Fruit fly (Drosophila melanogaster) whole organism, embryonic: ENCODE results near the gene CG6005.

Experiments used
- ATbp ChIP-seq: fragments of 200-800 bp; sonication (Bioruptor generic); optimal IDR thresholded peaks from 2 replicates; lab custom pipeline; 2017; ENCODE audit warnings: missing biosample characterization, mild to moderate bottlenecking, missing genetic modification characterization, missing genetic modification reagents
- Adf1 ChIP-seq: fragments of 200-800 bp; sonication (Bioruptor generic); IDR thresholded peaks from 2 replicates; pipeline ENCODE4 v1.3.6; 2022; ENCODE audit warnings: missing biosample characterization, missing genetic modification characterization
- Bgb ChIP-seq: fragments of 200-800 bp; sonication (Bioruptor generic); IDR thresholded peaks from 2 replicates; pipeline ENCODE4 v1.3.6; 2022; ENCODE audit warnings: missing biosample characterization, missing genetic modification characterization; ENCODE audit not compliant: partially characterized antibody
- CG10366 ChIP-seq: fragments of 200-800 bp; sonication (Bioruptor generic); IDR thresholded peaks from 2 replicates; pipeline ENCODE4 v1.3.6; 2022; ENCODE audit warnings: missing biosample characterization, missing genetic modification characterization
- CG10431 ChIP-seq: fragments of 200-800 bp; sonication (Bioruptor generic); optimal IDR thresholded peaks from 3 replicates; lab custom pipeline; 2018; ENCODE audit warnings: missing biosample characterization, mild to moderate bottlenecking, missing genetic modification characterization
- CG10462 ChIP-seq: fragments of 200-800 bp; sonication (Bioruptor generic); optimal IDR thresholded peaks from 2 replicates; lab custom pipeline; 2016; ENCODE audit warnings: missing biosample characterization, missing genetic modification characterization
- CG10959 ChIP-seq: fragments of 200-800 bp; sonication (Bioruptor generic); IDR thresholded peaks from 2 replicates; pipeline ENCODE4 v1.3.6; 2022; ENCODE audit warnings: missing biosample characterization, missing genetic modification characterization
- CG1233 ChIP-seq: fragments of 200-800 bp; sonication (Bioruptor generic); optimal IDR thresholded peaks from 4 replicates; lab custom pipeline; 2018; ENCODE audit warnings: missing biosample characterization, mild to moderate bottlenecking, missing genetic modification characterization
- CG12744 ChIP-seq: fragments of 200-800 bp; sonication (Bioruptor generic); optimal IDR thresholded peaks from 2 replicates; lab custom pipeline; 2016; ENCODE audit warnings: missing biosample characterization, missing genetic modification characterization
- CG16815 ChIP-seq: fragments of 200-800 bp; sonication (Bioruptor generic); optimal IDR thresholded peaks from 3 replicates; lab custom pipeline; 2017; ENCODE audit warnings: missing biosample characterization, mild to moderate bottlenecking, missing genetic modification characterization
- CG17385 ChIP-seq: fragments of 200-800 bp; sonication (Bioruptor generic); optimal IDR thresholded peaks from 3 replicates; lab custom pipeline; 2018; ENCODE audit warnings: missing biosample characterization, mild to moderate bottlenecking, missing genetic modification characterization
- CG17912 ChIP-seq: fragments of 200-800 bp; sonication (Bioruptor generic); optimal IDR thresholded peaks from 2 replicates; lab custom pipeline; 2018; ENCODE audit warnings: missing biosample characterization, mild to moderate bottlenecking, missing genetic modification characterization
- CG30403 ChIP-seq: fragments of 200-800 bp; sonication (Bioruptor generic); optimal IDR thresholded peaks from 3 replicates; lab custom pipeline; 2016; ENCODE audit warnings: missing biosample characterization, missing genetic modification characterization
- CG3065 ChIP-seq: fragments of 200-800 bp; sonication (Bioruptor generic); optimal IDR thresholded peaks from 2 replicates; lab custom pipeline; 2016; ENCODE audit warnings: missing biosample characterization, missing genetic modification characterization
- CG32532 ChIP-seq: fragments of 200-800 bp; sonication (Bioruptor generic); IDR thresholded peaks from 2 replicates; pipeline ENCODE4 v1.3.6; 2022; ENCODE audit warnings: missing biosample characterization, missing genetic modification characterization
- CG32767 ChIP-seq: fragments of 200-800 bp; sonication (Bioruptor generic); IDR thresholded peaks from 2 replicates; pipeline ENCODE4 v1.3.6; 2022; ENCODE audit warnings: missing biosample characterization, missing genetic modification characterization
- CG34422 ChIP-seq: fragments of 200-800 bp; sonication (Bioruptor generic); IDR thresholded peaks from 3 replicates; pipeline ENCODE4 v1.3.6; 2022; ENCODE audit warnings: missing biosample characterization, missing genetic modification characterization
- CG4282 ChIP-seq: fragments of 200-800 bp; sonication (Bioruptor generic); optimal IDR thresholded peaks from 2 replicates; lab custom pipeline; 2016; ENCODE audit warnings: missing biosample characterization, missing genetic modification characterization
- CG6765 ChIP-seq: fragments of 200-800 bp; sonication (Bioruptor generic); optimal IDR thresholded peaks from 3 replicates; lab custom pipeline; 2017; ENCODE audit warnings: missing biosample characterization, mild to moderate bottlenecking, missing genetic modification characterization
- CG7556 ChIP-seq: fragments of 200-800 bp; sonication (Bioruptor generic); optimal IDR thresholded peaks from 2 replicates; lab custom pipeline; 2017; ENCODE audit warnings: missing biosample characterization, mild to moderate bottlenecking, missing genetic modification characterization
- CG8388 ChIP-seq: fragments of 200-800 bp; sonication (Bioruptor generic); optimal IDR thresholded peaks from 2 replicates; lab custom pipeline; 2019; ENCODE audit warnings: missing biosample characterization, mild to moderate bottlenecking, missing genetic modification characterization, moderate library complexity
- CG9609 ChIP-seq: fragments of 200-800 bp; sonication (Bioruptor generic); optimal IDR thresholded peaks from 3 replicates; lab custom pipeline; 2016; ENCODE audit warnings: missing biosample characterization, missing genetic modification characterization
- CHES-1-like ChIP-seq: fragments of 200-800 bp; sonication (Bioruptor generic); optimal IDR thresholded peaks from 2 replicates; lab custom pipeline; 2016; ENCODE audit warnings: missing biosample characterization, missing genetic modification characterization
- Deaf1 ChIP-seq: fragments of 200-800 bp; optimal IDR thresholded peaks from 3 replicates; lab custom pipeline; 2019; ENCODE audit warnings: missing biosample characterization, mild to moderate bottlenecking, missing genetic modification characterization, moderate library complexity
- Fer1 ChIP-seq: fragments of 200-800 bp; sonication (Bioruptor generic); optimal IDR thresholded peaks from 2 replicates; lab custom pipeline; 2017; ENCODE audit warnings: missing biosample characterization, mild to moderate bottlenecking, missing genetic modification characterization
- Gug ChIP-seq: fragments of 200-800 bp; sonication (Bioruptor generic); IDR thresholded peaks from 4 replicates; pipeline ENCODE4 v1.3.6; 2022; ENCODE audit warnings: missing biosample characterization, missing genetic modification characterization
- H2.0 ChIP-seq: fragments of 200-800 bp; sonication (Bioruptor generic); IDR thresholded peaks from 2 replicates; pipeline ENCODE4 v1.3.6; 2022; ENCODE audit warnings: missing biosample characterization, missing genetic modification characterization
- HLH3B ChIP-seq: fragments of 200-800 bp; sonication (Bioruptor generic); IDR thresholded peaks from 2 replicates; pipeline ENCODE4 v1.3.6; 2022; ENCODE audit warnings: missing biosample characterization, missing genetic modification characterization
- HLH4C ChIP-seq: fragments of 200-800 bp; sonication (Bioruptor generic); IDR thresholded peaks from 3 replicates; pipeline ENCODE4 v1.3.6; 2022; ENCODE audit warnings: missing biosample characterization, missing genetic modification characterization; ENCODE audit not compliant: partially characterized antibody
- Neu2 ChIP-seq: fragments of 200-800 bp; sonication (Bioruptor generic); optimal IDR thresholded peaks from 3 replicates; lab custom pipeline; 2016; ENCODE audit warnings: missing biosample characterization, missing genetic modification characterization, borderline replicate concordance
- Oli ChIP-seq: fragments of 200-800 bp; sonication (Bioruptor generic); optimal IDR thresholded peaks from 2 replicates; lab custom pipeline; 2018; ENCODE audit warnings: missing biosample characterization, mild to moderate bottlenecking, missing genetic modification characterization, moderate library complexity
- al ChIP-seq: fragments of 200-800 bp; sonication (Bioruptor generic); IDR thresholded peaks from 2 replicates; pipeline ENCODE4 v1.3.6; 2022; ENCODE audit warnings: missing biosample characterization, missing genetic modification characterization
- br ChIP-seq: fragments of >200 bp; optimal IDR thresholded peaks from 2 replicates; lab custom pipeline; 2017
- en ChIP-seq: fragments of 200-800 bp; sonication (Bioruptor generic); optimal IDR thresholded peaks from 2 replicates; lab custom pipeline; 2016; ENCODE audit warnings: missing biosample characterization, missing genetic modification characterization
- grau ChIP-seq: fragments of 200-800 bp; optimal IDR thresholded peaks from 3 replicates; lab custom pipeline; 2019; ENCODE audit warnings: missing biosample characterization, mild to moderate bottlenecking, missing genetic modification characterization, moderate library complexity
- gsb ChIP-seq: fragments of 200-800 bp; sonication (Bioruptor generic); IDR thresholded peaks from 2 replicates; pipeline ENCODE4 v1.3.6; 2022; ENCODE audit warnings: missing biosample characterization, missing genetic modification characterization
- ham ChIP-seq: fragments of 200-800 bp; sonication (Bioruptor generic); IDR thresholded peaks from 2 replicates; pipeline ENCODE4 v1.3.6; 2022; ENCODE audit warnings: missing biosample characterization, missing genetic modification characterization
- hkb ChIP-seq, 2 experiments: fragments of 200-800 bp in 1 of 2; fragments of >200 bp in 1 of 2; sonication (Bioruptor generic) in 1 of 2; IDR thresholded peaks in 1 of 2; optimal IDR thresholded peaks in 1 of 2; 2 replicates each; pipeline versions ENCODE4 v1.3.6 to Lab custom; 2017 to 2022; ENCODE audit warnings: missing biosample characterization in 1 of 2, missing genetic modification characterization in 1 of 2
- kah ChIP-seq: fragments of 200-800 bp; sonication (Bioruptor generic); optimal IDR thresholded peaks from 2 replicates; lab custom pipeline; 2018; ENCODE audit warnings: missing biosample characterization, mild to moderate bottlenecking, missing genetic modification characterization
- knrl ChIP-seq: fragments of 200-800 bp; sonication (Bioruptor generic); IDR thresholded peaks from 3 replicates; pipeline ENCODE4 v1.3.6; 2022; ENCODE audit warnings: missing biosample characterization, missing genetic modification characterization; ENCODE audit not compliant: partially characterized antibody
- lab ChIP-seq: fragments of 200-800 bp; sonication (Bioruptor generic); optimal IDR thresholded peaks from 3 replicates; lab custom pipeline; 2017; ENCODE audit warnings: missing biosample characterization, missing genetic modification characterization, mild to moderate bottlenecking, moderate library complexity, missing genetic modification reagents
- odd ChIP-seq: fragments of 200-800 bp; sonication (Bioruptor generic); optimal IDR thresholded peaks from 2 replicates; lab custom pipeline; 2017; ENCODE audit warnings: missing biosample characterization, mild to moderate bottlenecking, missing genetic modification characterization
- org-1 ChIP-seq: fragments of 200-800 bp; sonication (Bioruptor generic); optimal IDR thresholded peaks from 2 replicates; lab custom pipeline; 2017; ENCODE audit warnings: missing biosample characterization, missing genetic modification characterization
- sim ChIP-seq: fragments of 200-800 bp; sonication (Bioruptor generic); IDR thresholded peaks from 2 replicates; pipeline ENCODE4 v1.3.6; 2022; ENCODE audit warnings: missing biosample characterization, missing genetic modification characterization
- sima ChIP-seq: fragments of 200-800 bp; sonication (Bioruptor generic); optimal IDR thresholded peaks from 2 replicates; lab custom pipeline; 2016; ENCODE audit warnings: missing biosample characterization, missing genetic modification characterization
- ssp ChIP-seq: fragments of 200-800 bp; sonication (Bioruptor generic); IDR thresholded peaks from 2 replicates; pipeline ENCODE4 v1.3.6; 2022; ENCODE audit warnings: missing biosample characterization, missing genetic modification characterization
- sug ChIP-seq: fragments of 200-800 bp; optimal IDR thresholded peaks from 2 replicates; lab custom pipeline; 2019; ENCODE audit warnings: missing biosample characterization, mild to moderate bottlenecking, missing genetic modification characterization, moderate library complexity
- tll ChIP-seq, 2 experiments: fragments of 200-800 bp in 1 of 2; fragments of >200 bp in 1 of 2; sonication (Bioruptor generic) in 1 of 2; optimal IDR thresholded peaks; 2 replicates each; lab custom pipeline; 2017 to 2019; ENCODE audit warnings: missing biosample characterization in 2 of 2, missing genetic modification characterization in 2 of 2, mild to moderate bottlenecking in 1 of 2, moderate library complexity in 1 of 2
- yki ChIP-seq: fragments of >200 bp; optimal IDR thresholded peaks from 3 replicates; lab custom pipeline; 2018
- zen ChIP-seq: fragments of 200-800 bp; sonication (Bioruptor generic); optimal IDR thresholded peaks from 3 replicates; lab custom pipeline; 2018; ENCODE audit warnings: missing biosample characterization, mild to moderate bottlenecking, missing genetic modification characterization, moderate library complexity

The CG6005 gene

DNA sequence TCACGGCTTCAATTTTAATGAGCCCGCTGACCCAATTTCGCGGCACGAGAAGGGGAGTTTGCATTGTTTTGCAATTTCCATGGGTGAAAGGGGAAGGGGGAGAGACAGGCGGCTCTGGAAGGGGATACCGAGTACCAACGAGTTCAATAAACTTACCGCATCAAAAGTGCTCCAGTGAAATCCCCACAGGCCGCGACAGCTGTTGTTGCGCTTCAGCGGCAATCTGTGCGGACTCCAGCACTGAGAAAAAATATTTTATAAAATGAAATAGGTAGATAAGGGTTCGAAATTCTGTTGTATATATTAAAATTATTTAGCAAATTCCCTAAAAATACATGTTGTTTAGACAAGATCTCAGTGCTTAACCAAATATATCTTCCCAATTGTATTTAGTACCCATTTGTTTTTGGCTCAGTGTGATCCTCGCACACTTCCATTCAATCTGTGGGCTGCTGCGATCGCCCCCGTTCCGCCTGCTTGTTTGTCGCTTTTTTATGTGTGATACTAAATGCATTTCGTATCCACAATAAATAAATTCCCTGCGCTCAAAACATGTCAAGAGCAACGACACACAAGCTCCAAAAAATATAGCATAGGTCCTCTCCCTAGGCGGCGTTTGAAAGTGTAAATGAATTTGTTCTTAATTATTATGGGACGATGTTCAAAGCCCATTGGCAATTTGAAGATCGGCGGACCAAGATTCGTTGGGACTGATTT is 28.1 kb downstream of the CG6005 start (continued):
- peak; percentile 50 for TF ChIP-seq org-1 (GFP tag; lab: Kevin White, UChicago)
- TF ChIP-seq grau (tag; lab: Kevin White, UChicago) = peak; percentile 75
- no peak for TF ChIP-seq br (lab: Kevin White, UChicago)
- peak; percentile 47 for TF ChIP-seq Fer1 (GFP tag; lab: Kevin White, UChicago)
- TF ChIP-seq CG10959 (GFP tag; lab: Robert Waterston, UW) = peak; percentile 60; the same call in 1 of the 2 replicates
- TF ChIP-seq tll (GFP tag; optimal IDR thresholded peaks at IDR 0.05; lab: Kevin White, UChicago) = no peak
- TF ChIP-seq HLH4C = no peak
- TF ChIP-seq CG17912 (GFP tag; lab: Kevin White, UChicago) = no peak
- TF ChIP-seq Bgb = no peak
- peak; percentile 76 for TF ChIP-seq CG30403 (GFP tag; lab: Kevin White, UChicago)
- peak; percentile 2 for TF ChIP-seq CG9609 (GFP tag; lab: Kevin White, UChicago)
- TF ChIP-seq Adf1 (GFP tag; lab: Robert Waterston, UW) = no peak
- TF ChIP-seq H2.0 = peak; percentile 72
- peak; percentile 78 for TF ChIP-seq HLH3B
- peak; percentile 53 for TF ChIP-seq CG16815
- no peak for TF ChIP-seq hkb (optimal IDR thresholded peaks at IDR 0.05; lab: Kevin White, UChicago)
- peak; percentile 89 for TF ChIP-seq hkb (GFP tag; IDR thresholded peaks at IDR 0.05; lab: Robert Waterston, UW)
- peak; percentile 65 for TF ChIP-seq zen (tag; lab: Kevin White, UChicago)
- TF ChIP-seq yki = no peak
- no peak for TF ChIP-seq CG6765 (GFP tag; lab: Kevin White, UChicago)
- TF ChIP-seq CG17385 = peak; percentile 75
- peak; percentile 69 for TF ChIP-seq CG7556 (GFP tag; lab: Kevin White, UChicago)
- TF ChIP-seq Deaf1 (tag; lab: Kevin White, UChicago) = peak; percentile 20
- TF ChIP-seq CG10431 (GFP tag; lab: Kevin White, UChicago) = peak; percentile 58
- TF ChIP-seq CG10462 (GFP tag; lab: Kevin White, UChicago) = peak; percentile 77
- peak; percentile 69; the same call in 2 of the 3 replicates for TF ChIP-seq CG34422 (GFP tag; lab: Robert Waterston, UW)
- TF ChIP-seq odd (GFP tag; lab: Kevin White, UChicago) = peak; percentile 70
- no peak for TF ChIP-seq gsb (GFP tag; lab: Robert Waterston, UW)
- TF ChIP-seq sug (tag; lab: Kevin White, UChicago) = no peak
- TF ChIP-seq Neu2 (GFP tag; lab: Kevin White, UChicago) = no peak
- peak; percentile 61 for TF ChIP-seq CG1233
- peak; percentile 22 for TF ChIP-seq CG3065
- peak; percentile 53; the same call in 2 of the 4 replicates for TF ChIP-seq Gug
- no peak for TF ChIP-seq CHES-1-like (GFP tag; lab: Kevin White, UChicago)
- peak; percentile 61; the same call in 1 of the 2 replicates for TF ChIP-seq sim (GFP tag; lab: Robert Waterston, UW)
- TF ChIP-seq CG4282 (GFP tag; lab: Kevin White, UChicago) = peak; percentile 34
- TF ChIP-seq CG32767 (GFP tag; lab: Robert Waterston, UW) = peak; percentile 75
- TF ChIP-seq CG10366 = peak; percentile 80
- peak; percentile 61 for TF ChIP-seq ssp (GFP tag; lab: Robert Waterston, UW)
- peak; percentile 87 for TF ChIP-seq Oli (tag; lab: Kevin White, UChicago)
- TF ChIP-seq CG8388 (GFP tag; lab: Kevin White, UChicago) = peak; percentile 85
- peak; percentile 61 for TF ChIP-seq en (GFP tag; lab: Kevin White, UChicago)
- TF ChIP-seq knrl = no peak
- no peak for TF ChIP-seq ham
- TF ChIP-seq kah (GFP tag; lab: Kevin White, UChicago) = peak; percentile 69
- TF ChIP-seq CG12744 = no peak
- peak; percentile 25; the same call in 1 of the 2 replicates for TF ChIP-seq CG32532
- TF ChIP-seq al = no peak
- TF ChIP-seq ATbp (GFP tag; lab: Kevin White, UChicago) = peak; percentile 84
- peak; percentile 75 for TF ChIP-seq lab
- no peak for TF ChIP-seq sima (GFP tag; lab: Kevin White, UChicago)
